Fruit fly (Drosophila melanogaster) whole organism, prepupa: ENCODE results near the gene Ypel.

Experiments used
- Blimp-1 ChIP-seq: fragments of 200-800 bp; sonication (Bioruptor generic); optimal IDR thresholded peaks from 3 replicates; lab custom pipeline; 2017; ENCODE audit warnings: missing biosample characterization, missing genetic modification characterization, mild to moderate bottlenecking, moderate library complexity, missing genetic modification reagents
- CG10669 ChIP-seq: fragments of 200-800 bp; sonication (Bioruptor generic); optimal IDR thresholded peaks from 3 replicates; lab custom pipeline; 2018; ENCODE audit warnings: missing biosample characterization, mild to moderate bottlenecking, missing genetic modification characterization, moderate library complexity
- CG11762 ChIP-seq: fragments of 200-800 bp; sonication (Bioruptor generic); optimal IDR thresholded peaks from 3 replicates; lab custom pipeline; 2016; ENCODE audit warnings: missing biosample characterization, missing genetic modification characterization; ENCODE audit not compliant: insufficient read depth
- CG1621 ChIP-seq: fragments of 200-800 bp; sonication (Bioruptor generic); optimal IDR thresholded peaks from 3 replicates; lab custom pipeline; 2018; ENCODE audit warnings: missing biosample characterization, mild to moderate bottlenecking, missing genetic modification characterization
- CG16779 ChIP-seq: fragments of 200-800 bp; sonication (Bioruptor generic); optimal IDR thresholded peaks from 3 replicates; lab custom pipeline; 2017; ENCODE audit warnings: missing biosample characterization, mild to moderate bottlenecking, missing genetic modification characterization
- CG31627 ChIP-seq: fragments of 200-800 bp; sonication (Bioruptor generic); optimal IDR thresholded peaks from 3 replicates; lab custom pipeline; 2016; ENCODE audit warnings: missing biosample characterization, missing genetic modification characterization
- CG34406 ChIP-seq: fragments of 200-800 bp; sonication (Bioruptor generic); optimal IDR thresholded peaks from 3 replicates; lab custom pipeline; 2016; ENCODE audit warnings: missing biosample characterization, missing genetic modification characterization
- CG3919 ChIP-seq: fragments of 200-800 bp; sonication (Bioruptor generic); optimal IDR thresholded peaks from 3 replicates; lab custom pipeline; 2016; ENCODE audit warnings: missing biosample characterization, missing genetic modification characterization
- CG4318 ChIP-seq: fragments of 200-800 bp; sonication (Bioruptor generic); optimal IDR thresholded peaks from 3 replicates; lab custom pipeline; 2017; ENCODE audit warnings: missing biosample characterization, mild to moderate bottlenecking, missing genetic modification characterization
- CG6792 ChIP-seq: fragments of 200-800 bp; sonication (Bioruptor generic); optimal IDR thresholded peaks from 3 replicates; lab custom pipeline; 2016; ENCODE audit warnings: missing biosample characterization, missing genetic modification characterization
- CG6808 ChIP-seq: fragments of 200-800 bp; sonication (Bioruptor generic); optimal IDR thresholded peaks from 3 replicates; lab custom pipeline; 2017; ENCODE audit warnings: missing biosample characterization, missing genetic modification characterization, mild to moderate bottlenecking, moderate library complexity, missing genetic modification reagents
- CG6854 ChIP-seq: fragments of 200-800 bp; sonication (Bioruptor generic); optimal IDR thresholded peaks from 2 replicates; lab custom pipeline; 2017; ENCODE audit warnings: missing biosample characterization, mild to moderate bottlenecking, missing genetic modification characterization
- CG7368 ChIP-seq: fragments of 200-800 bp; sonication (Bioruptor generic); optimal IDR thresholded peaks from 3 replicates; lab custom pipeline; 2016; ENCODE audit warnings: missing biosample characterization, missing genetic modification characterization
- CG8119 ChIP-seq: fragments of 200-800 bp; sonication (Bioruptor generic); IDR thresholded peaks from 3 replicates; pipeline ENCODE4 v1.3.6; 2022; ENCODE audit warnings: missing biosample characterization, missing genetic modification characterization
- CG8632 ChIP-seq: fragments of 200-800 bp; sonication (Bioruptor generic); optimal IDR thresholded peaks from 3 replicates; lab custom pipeline; 2016; ENCODE audit warnings: missing biosample characterization, missing genetic modification characterization
- Eip78C ChIP-seq: fragments of 200-800 bp; sonication (Bioruptor generic); peaks from one replicate; lab custom pipeline; 2016; ENCODE audit warnings: missing biosample characterization, missing genetic modification characterization
- Eip93F ChIP-seq: fragments of 200-800 bp; sonication (Bioruptor generic); optimal IDR thresholded peaks from 2 replicates; lab custom pipeline; 2016; ENCODE audit warnings: missing biosample characterization, mild to moderate bottlenecking, missing genetic modification characterization
- Ets21C ChIP-seq: fragments of 200-800 bp; sonication (Bioruptor generic); optimal IDR thresholded peaks from 3 replicates; lab custom pipeline; 2016; ENCODE audit warnings: missing biosample characterization, missing genetic modification characterization
- Ets96B ChIP-seq: fragments of 200-800 bp; optimal IDR thresholded peaks from 2 replicates; lab custom pipeline; 2019; ENCODE audit warnings: missing biosample characterization, mild to moderate bottlenecking, missing genetic modification characterization, moderate library complexity
- Hr38 ChIP-seq: sonication (Bioruptor generic); optimal IDR thresholded peaks from 2 replicates; lab custom pipeline; 2016; ENCODE audit warnings: missing biosample characterization, missing genetic modification characterization
- Hr4 ChIP-seq: fragments of 200-800 bp; sonication (Bioruptor generic); optimal IDR thresholded peaks from 3 replicates; lab custom pipeline; 2016; ENCODE audit warnings: missing biosample characterization, missing genetic modification characterization
- Met ChIP-seq: fragments of 200-800 bp; sonication (Bioruptor generic); optimal IDR thresholded peaks from 3 replicates; lab custom pipeline; 2016; ENCODE audit warnings: missing biosample characterization, missing genetic modification characterization
- Sox102F ChIP-seq: fragments of 200-800 bp; sonication (Bioruptor generic); optimal IDR thresholded peaks from 2 replicates; lab custom pipeline; 2016; ENCODE audit warnings: missing biosample characterization, mild to moderate bottlenecking, missing genetic modification characterization
- Sox15 ChIP-seq: fragments of 200-800 bp; sonication (Bioruptor generic); optimal IDR thresholded peaks from 3 replicates; lab custom pipeline; 2016; ENCODE audit warnings: missing biosample characterization, missing genetic modification characterization
- achi ChIP-seq: fragments of 200-800 bp; sonication (Bioruptor generic); optimal IDR thresholded peaks from 3 replicates; lab custom pipeline; 2016; ENCODE audit warnings: missing biosample characterization, missing genetic modification characterization
- acj6 ChIP-seq: fragments of 200-800 bp; sonication (Bioruptor generic); optimal IDR thresholded peaks from 3 replicates; lab custom pipeline; 2016; ENCODE audit warnings: missing biosample characterization, missing genetic modification characterization
- dac ChIP-seq: fragments of 200-800 bp; sonication (Bioruptor generic); optimal IDR thresholded peaks from 2 replicates; lab custom pipeline; 2017; ENCODE audit warnings: missing biosample characterization, mild to moderate bottlenecking, missing genetic modification characterization
- dsx ChIP-seq: fragments of 200-800 bp; optimal IDR thresholded peaks from 3 replicates; lab custom pipeline; 2019; ENCODE audit warnings: missing biosample characterization, mild to moderate bottlenecking, missing genetic modification characterization, moderate library complexity; ENCODE audit not compliant: poor library complexity, severe bottlenecking
- eg ChIP-seq: fragments of 200-800 bp; sonication (Bioruptor generic); IDR thresholded peaks from 3 replicates; pipeline ENCODE4 v1.3.6; 2022; ENCODE audit warnings: missing biosample characterization, missing genetic modification characterization
- fkh ChIP-seq: fragments of 200-800 bp; sonication (Bioruptor generic); optimal IDR thresholded peaks from 3 replicates; lab custom pipeline; 2017; ENCODE audit warnings: missing biosample characterization, mild to moderate bottlenecking, missing genetic modification characterization, moderate library complexity
- net ChIP-seq: fragments of 200-800 bp; sonication (Bioruptor generic); optimal IDR thresholded peaks from 3 replicates; lab custom pipeline; 2016; ENCODE audit warnings: missing biosample characterization, missing genetic modification characterization
- pdm3 ChIP-seq: fragments of 200-800 bp; sonication (Bioruptor generic); optimal IDR thresholded peaks from 3 replicates; lab custom pipeline; 2016; ENCODE audit warnings: missing biosample characterization, missing genetic modification characterization
- ss ChIP-seq, 2 experiments: fragments of 200-800 bp; sonication (Bioruptor generic); optimal IDR thresholded peaks; 2 replicates in 1 of 2; 3 replicates in 1 of 2; lab custom pipeline; 2017 to 2018; ENCODE audit warnings: mild to moderate bottlenecking in 2 of 2, missing biosample characterization in 2 of 2, missing genetic modification characterization in 2 of 2, moderate library complexity in 1 of 2
- topi ChIP-seq: fragments of 200-800 bp; sonication (Bioruptor generic); optimal IDR thresholded peaks from 3 replicates; lab custom pipeline; 2016; ENCODE audit warnings: missing biosample characterization, missing genetic modification characterization
- vri ChIP-seq: fragments of 200-800 bp; sonication (Bioruptor generic); optimal IDR thresholded peaks from 3 replicates; lab custom pipeline; 2016; ENCODE audit warnings: missing biosample characterization, mild to moderate bottlenecking, missing genetic modification characterization

Ypel gene

dm6 chrX:10212118-10212517 lies at the start of gene Ypel:
Ypel (minus strand) TSS chrX:10212374.
- TF ChIP-seq CG16779 (tag; lab: Kevin White, UChicago) (no peak), CG8119 (GFP tag; lab: Robert Waterston, UW) (peak; percentile 19; the same call in 1 of the 3 replicates), Blimp-1 (GFP tag; lab: Kevin White, UChicago) (no peak), CG10669 (GFP tag; lab: Kevin White, UChicago) (no peak), Hr38 (GFP tag; lab: Kevin White, UChicago) (no peak), CG6854 (GFP tag; lab: Kevin White, UChicago) (no peak), fkh (GFP tag; lab: Kevin White, UChicago) (no peak), achi (GFP tag; lab: Kevin White, UChicago) (no peak), CG3919 (GFP tag; lab: Kevin White, UChicago) (no peak), ss (GFP tag; optimal IDR thresholded peaks at IDR 0.05; lab: Kevin White, UChicago) (no peak), CG7368 (GFP tag; lab: Kevin White, UChicago) (no peak), dsx (GFP tag; lab: Kevin White, UChicago) (no peak), Eip78C (GFP tag; lab: Kevin White, UChicago) (peak; percentile 40), CG11762 (no peak), Sox15 (GFP tag; lab: Kevin White, UChicago) (no peak), CG34406 (no peak), vri (GFP tag; lab: Kevin White, UChicago) (peak; percentile 29)

- TF ChIP-seq CG34406: no peak
- no peak for TF ChIP-seq acj6
- no peak for TF ChIP-seq Blimp-1 (GFP tag; lab: Kevin White, UChicago)
- TF ChIP-seq Hr4 (GFP tag; lab: Kevin White, UChicago): no peak
- no peak for TF ChIP-seq CG6808 (GFP tag; lab: Kevin White, UChicago)
- no peak for TF ChIP-seq Ets21C (GFP tag; lab: Kevin White, UChicago)
- TF ChIP-seq eg (GFP tag; lab: Robert Waterston, UW): no peak
- TF ChIP-seq Met (GFP tag; lab: Kevin White, UChicago): no peak
- no peak for TF ChIP-seq Ets96B (tag; lab: Kevin White, UChicago)
- no peak for TF ChIP-seq CG8632 (GFP tag; lab: Kevin White, UChicago)
- TF ChIP-seq vri (GFP tag; lab: Kevin White, UChicago): no peak
- TF ChIP-seq CG6792 (GFP tag; lab: Kevin White, UChicago): no peak
- no peak for TF ChIP-seq CG1621 (tag; lab: Kevin White, UChicago)
- TF ChIP-seq Sox102F (GFP tag; lab: Kevin White, UChicago): no peak
- TF ChIP-seq pdm3 (GFP tag; lab: Kevin White, UChicago): no peak
- TF ChIP-seq dsx (GFP tag; lab: Kevin White, UChicago): no peak
- TF ChIP-seq, all 60 proteins: peak for 0
Observed at dm6 chrX:10261172-10261571, 49.0 kb upstream of the Ypel start.

dm6 chrX:10259524-10259923 lies 47.4 kb upstream of the Ypel start:
- no peak for TF ChIP-seq CG11762
- TF ChIP-seq fkh (GFP tag; lab: Kevin White, UChicago): no peak
- no peak for TF ChIP-seq CG3919 (GFP tag; lab: Kevin White, UChicago)
- no peak for TF ChIP-seq Eip93F (GFP tag; lab: Kevin White, UChicago)
- no peak for TF ChIP-seq dac (GFP tag; lab: Kevin White, UChicago)
- no peak for TF ChIP-seq Hr4 (GFP tag; lab: Kevin White, UChicago)
- TF ChIP-seq topi (GFP tag; lab: Kevin White, UChicago): no peak
- TF ChIP-seq net (GFP tag; lab: Kevin White, UChicago): no peak
- no peak for TF ChIP-seq CG8632 (GFP tag; lab: Kevin White, UChicago)
- no peak for TF ChIP-seq CG34406
- TF ChIP-seq Eip78C (GFP tag; lab: Kevin White, UChicago): no peak
- no peak for TF ChIP-seq CG31627 (GFP tag; lab: Kevin White, UChicago)
- no peak for TF ChIP-seq acj6
- no peak for TF ChIP-seq CG4318 (GFP tag; lab: Kevin White, UChicago)
- TF ChIP-seq, all 60 proteins: peak for 0
